Worm (Caenorhabditis elegans) whole organism, L3 larva: ENCODE measurements around the gene B0252.3.

Experiments
- R02D3.7 ChIP-seq: fragments of 150-350 bp; optimal IDR thresholded peaks from 2 replicates; lab custom pipeline; 2014; ENCODE audit warnings: missing biosample characterization, missing genetic modification characterization
- ZK546.5 ChIP-seq: sonication (generic microtip); optimal IDR thresholded peaks from 2 replicates; lab custom pipeline; 2017; ENCODE audit warnings: missing biosample characterization, missing genetic modification characterization
- aly-2 ChIP-seq: fragments of 150-350 bp; optimal IDR thresholded peaks from 2 replicates; lab custom pipeline; 2014; ENCODE audit warnings: missing biosample characterization, missing genetic modification characterization
- ceh-28 ChIP-seq: fragments of 150-350 bp; optimal IDR thresholded peaks from 2 replicates; lab custom pipeline; 2014; ENCODE audit warnings: missing biosample characterization, missing genetic modification reagents, missing genetic modification characterization
- ceh-9 ChIP-seq: sonication (generic microtip); optimal IDR thresholded peaks from 2 replicates; lab custom pipeline; 2018; ENCODE audit warnings: missing biosample characterization, missing genetic modification characterization
- daf-12 ChIP-seq: fragments of 150-350 bp; optimal IDR thresholded peaks from 2 replicates; lab custom pipeline; 2014; ENCODE audit warnings: missing biosample characterization, missing genetic modification reagents, missing genetic modification characterization
- egl-5 ChIP-seq: fragments of 150-350 bp; optimal IDR thresholded peaks from 2 replicates; lab custom pipeline; 2017; ENCODE audit warnings: missing biosample characterization, missing genetic modification reagents, missing genetic modification characterization, inconsistent platforms
- elt-2 ChIP-seq: sonication (generic microtip); optimal IDR thresholded peaks from 2 replicates; lab custom pipeline; 2016; ENCODE audit warnings: missing genetic modification reagents, mild to moderate bottlenecking, missing genetic modification characterization, missing compliant biosample characterization
- eor-1 ChIP-seq, 2 experiments: fragments of 150-350 bp; optimal IDR thresholded peaks; 2 replicates each; lab custom pipeline; 2014 to 2018; ENCODE audit warnings: missing biosample characterization in 2 of 2, missing genetic modification characterization in 2 of 2
- fkh-10 ChIP-seq: sonication (generic microtip); optimal IDR thresholded peaks from 2 replicates; lab custom pipeline; 2017; ENCODE audit warnings: missing biosample characterization, missing genetic modification reagents, missing genetic modification characterization
- hmg-11 ChIP-seq: sonication (generic microtip); optimal IDR thresholded peaks from 2 replicates; lab custom pipeline; 2016; ENCODE audit warnings: missing genetic modification characterization, missing compliant biosample characterization
- jun-1 ChIP-seq: fragments of 150-350 bp; optimal IDR thresholded peaks from 2 replicates; lab custom pipeline; 2014; ENCODE audit warnings: missing biosample characterization, missing genetic modification reagents, missing genetic modification characterization
- lin-15B ChIP-seq: fragments of 150-350 bp; optimal IDR thresholded peaks from 2 replicates; lab custom pipeline; 2014; ENCODE audit warnings: missing biosample characterization, missing genetic modification characterization
- lin-39 ChIP-seq: fragments of 150-350 bp; optimal IDR thresholded peaks from 2 replicates; lab custom pipeline; 2018; ENCODE audit warnings: missing biosample characterization, missing genetic modification reagents, missing genetic modification characterization
- mml-1 ChIP-seq: fragments of 150-350 bp; sonication (generic microtip); optimal IDR thresholded peaks from 3 replicates; lab custom pipeline; 2014; ENCODE audit warnings: missing biosample characterization, missing genetic modification characterization
- nfya-1 ChIP-seq: sonication (generic microtip); optimal IDR thresholded peaks from 2 replicates; lab custom pipeline; 2017; ENCODE audit warnings: missing genetic modification characterization, mild to moderate bottlenecking, missing compliant biosample characterization, antibody characterized with exemption, moderate library complexity; ENCODE audit not compliant: insufficient read depth
- nhr-11 ChIP-seq: fragments of 150-350 bp; optimal IDR thresholded peaks from 2 replicates; lab custom pipeline; 2014; ENCODE audit warnings: missing biosample characterization, missing genetic modification characterization
- nhr-12 ChIP-seq: fragments of 150-350 bp; optimal IDR thresholded peaks from 2 replicates; lab custom pipeline; 2014; ENCODE audit warnings: missing biosample characterization, missing genetic modification characterization
- nhr-23 ChIP-seq: fragments of 150-350 bp; optimal IDR thresholded peaks from 2 replicates; lab custom pipeline; 2014; ENCODE audit warnings: missing biosample characterization, missing genetic modification reagents, missing genetic modification characterization
- nhr-237 ChIP-seq: fragments of 150-350 bp; optimal IDR thresholded peaks from 2 replicates; lab custom pipeline; 2014; ENCODE audit warnings: missing biosample characterization, missing genetic modification characterization
- nhr-28 ChIP-seq: fragments of 150-350 bp; optimal IDR thresholded peaks from 2 replicates; lab custom pipeline; 2014; ENCODE audit warnings: missing biosample characterization, missing genetic modification characterization
- nhr-43 ChIP-seq: sonication (generic microtip); optimal IDR thresholded peaks from 2 replicates; lab custom pipeline; 2016; ENCODE audit warnings: mild to moderate bottlenecking, missing genetic modification characterization, missing compliant biosample characterization; ENCODE audit not compliant: poor library complexity, severe bottlenecking
- nhr-67 ChIP-seq: fragments of 150-350 bp; optimal IDR thresholded peaks from 2 replicates; lab custom pipeline; 2014; ENCODE audit warnings: missing biosample characterization, missing genetic modification characterization
- nhr-76 ChIP-seq: fragments of 150-350 bp; sonication (generic microtip); optimal IDR thresholded peaks from 5 replicates; lab custom pipeline; 2014; ENCODE audit warnings: missing biosample characterization, missing genetic modification characterization
- pha-4 ChIP-seq: fragments of 150-350 bp; optimal IDR thresholded peaks from 2 replicates; lab custom pipeline; 2014; ENCODE audit warnings: missing biosample characterization, missing genetic modification reagents, missing genetic modification characterization
- pqm-1 ChIP-seq: fragments of 150-350 bp; optimal IDR thresholded peaks from 2 replicates; lab custom pipeline; 2017; ENCODE audit warnings: missing biosample characterization, missing genetic modification characterization, inconsistent platforms
- tbx-2 ChIP-seq: sonication (generic microtip); optimal IDR thresholded peaks from 2 replicates; lab custom pipeline; 2016; ENCODE audit warnings: mild to moderate bottlenecking, missing genetic modification characterization, missing compliant biosample characterization
- unc-39 ChIP-seq: sonication (generic microtip); optimal IDR thresholded peaks from 4 replicates; lab custom pipeline; 2017; ENCODE audit warnings: missing biosample characterization, missing genetic modification characterization
- unc-62 ChIP-seq: fragments of 150-350 bp; sonication (generic microtip); optimal IDR thresholded peaks from 4 replicates; lab custom pipeline; 2014; ENCODE audit warnings: missing biosample characterization, missing genetic modification reagents, missing genetic modification characterization
- zag-1 ChIP-seq: fragments of 150-350 bp; optimal IDR thresholded peaks from 2 replicates; lab custom pipeline; 2014; ENCODE audit warnings: missing biosample characterization, missing genetic modification characterization
- ztf-4 ChIP-seq: fragments of 150-350 bp; optimal IDR thresholded peaks from 2 replicates; lab custom pipeline; 2014; ENCODE audit warnings: missing biosample characterization, missing genetic modification characterization

Gene B0252.3

DNA sequence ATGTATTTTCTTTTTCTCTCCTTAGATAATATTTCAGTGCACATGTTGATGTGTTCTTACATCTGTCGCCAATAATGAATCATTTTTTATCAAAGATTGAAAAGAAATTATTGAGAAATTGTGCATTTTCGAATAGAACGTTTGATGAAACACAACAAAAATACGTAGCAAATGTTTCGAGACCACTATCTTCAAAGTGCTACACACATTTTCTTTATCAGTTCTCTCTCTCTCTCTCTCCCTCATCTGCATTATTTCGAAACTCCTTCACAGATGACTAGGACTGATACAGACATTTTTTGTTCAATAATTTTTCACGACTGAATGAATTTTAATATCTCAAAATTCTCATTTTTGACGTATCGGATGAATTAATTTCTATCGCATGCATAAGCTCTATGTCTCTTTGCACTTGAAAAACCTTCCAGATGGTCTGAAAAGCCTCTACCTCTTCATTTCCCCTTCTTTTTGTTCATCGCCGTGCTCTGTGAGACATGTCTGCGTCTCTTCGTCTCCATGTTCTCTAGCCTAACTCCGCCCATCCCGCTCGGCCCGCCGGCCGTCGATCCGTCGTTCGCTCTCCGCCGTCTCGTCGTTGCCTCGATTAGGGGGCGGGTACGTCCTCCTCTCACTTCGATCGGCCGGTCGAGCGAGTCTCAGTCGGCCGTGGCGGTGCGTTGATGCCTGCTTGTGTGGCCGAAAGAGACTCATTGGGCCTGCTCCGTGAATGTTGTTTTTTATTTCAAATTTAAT is 35.9 kb upstream of the B0252.3 start:
- TF ChIP-seq hmg-11 (peak; percentile 49), eor-1 (tag; optimal IDR thresholded peaks at IDR 0.05; lab: Kevin White, UChicago) (no peak), pqm-1 (tag; lab: Kevin White, UChicago) (peak; percentile 11), lin-39 (tag; lab: Kevin White, UChicago) (peak; percentile 92), nhr-12 (no peak), fkh-10 (GFP tag; lab: Kevin White, UChicago) (no peak), nhr-28 (tag; lab: Kevin White, UChicago) (no peak), nfya-1 (tag; lab: Kevin White, UChicago) (peak; percentile 57), tbx-2 (tag; lab: Kevin White, UChicago) (no peak), elt-2 (peak; percentile 70)

DNA sequence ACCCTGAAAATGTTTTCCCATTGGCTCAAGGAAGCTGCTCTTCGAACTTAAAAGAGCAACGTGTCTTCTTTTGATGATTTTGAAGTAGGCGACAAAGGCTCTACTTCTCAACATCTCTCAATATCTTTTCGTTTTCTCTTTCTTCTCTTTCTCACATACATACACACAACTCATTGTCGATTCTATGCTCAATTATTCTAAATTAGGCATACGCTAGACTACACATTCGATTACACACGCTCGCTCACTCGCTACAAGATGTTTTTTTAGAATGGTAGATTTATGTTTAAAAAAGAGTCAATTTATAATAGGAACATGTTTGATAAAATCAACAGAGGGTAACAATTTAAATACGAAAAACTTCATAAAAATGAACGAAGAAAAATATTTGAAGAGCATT is 34.0 kb upstream of the B0252.3 start:
- TF ChIP-seq pqm-1 (tag; lab: Kevin White, UChicago): no peak
- peak; percentile 22 for TF ChIP-seq nhr-11 (tag; lab: Kevin White, UChicago)
- TF ChIP-seq, all 47 proteins: peak for 1

DNA sequence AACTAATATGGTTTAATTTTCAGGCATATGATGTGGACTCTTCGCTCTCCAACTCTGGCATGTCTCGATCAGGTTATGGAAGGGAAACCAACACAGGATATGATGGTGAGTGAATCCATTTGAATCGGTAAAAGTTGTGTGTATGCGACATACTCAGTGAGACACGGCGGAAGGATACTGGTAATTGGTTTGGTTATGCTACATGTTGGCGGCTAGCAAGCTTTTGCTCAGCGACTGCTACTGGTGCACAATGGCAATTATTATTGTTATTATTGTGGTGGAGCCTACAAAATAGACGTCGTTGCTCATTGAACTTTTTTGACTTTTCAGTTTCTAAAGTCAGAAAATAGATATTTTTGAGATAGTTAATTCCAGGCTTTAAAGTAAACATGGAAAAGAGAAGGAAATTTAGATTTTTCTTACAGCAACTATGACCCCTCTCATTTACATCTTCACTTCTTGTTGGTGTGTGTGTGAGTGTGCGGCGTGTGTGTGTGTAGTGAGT is 33.2 kb upstream of the B0252.3 start:
- peak; percentile 44 for TF ChIP-seq nhr-11 (tag; lab: Kevin White, UChicago)
- no peak for TF ChIP-seq ZK546.5 (tag; lab: Kevin White, UChicago)
- TF ChIP-seq egl-5 (tag; lab: Kevin White, UChicago): peak; percentile 42

DNA sequence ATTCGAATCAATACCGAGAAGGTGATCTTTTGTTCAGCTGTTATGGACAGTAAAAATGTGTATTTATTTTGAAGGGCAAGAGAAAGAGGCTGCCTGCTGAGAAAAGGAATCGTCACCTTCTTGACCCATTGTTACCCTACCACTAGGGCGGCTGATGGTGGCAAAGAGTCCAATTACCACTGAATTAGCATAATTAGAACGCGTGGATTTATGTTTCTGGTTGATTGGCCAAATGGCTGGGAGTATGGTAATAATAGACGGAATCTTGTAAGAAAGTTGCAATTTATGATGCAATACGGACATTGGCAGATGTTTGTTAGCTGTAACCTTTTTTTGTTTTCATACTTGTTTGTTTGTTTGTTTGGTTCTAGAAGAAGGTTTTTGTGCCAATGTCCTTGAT is 32.3 kb upstream of the B0252.3 start:
- TF ChIP-seq pha-4 (tag; lab: Kevin White, UChicago) (no peak), aly-2 (tag; lab: Kevin White, UChicago) (no peak), R02D3.7 (tag; lab: Kevin White, UChicago) (no peak), ztf-4 (tag; lab: Kevin White, UChicago) (no peak), nfya-1 (tag; lab: Kevin White, UChicago) (no peak), fkh-10 (GFP tag; lab: Kevin White, UChicago) (no peak), tbx-2 (tag; lab: Kevin White, UChicago) (no peak), nhr-12 (no peak), nhr-67 (no peak), jun-1 (no peak), pqm-1 (tag; lab: Kevin White, UChicago) (no peak), hmg-11 (no peak), lin-15B (no peak), ZK546.5 (tag; lab: Kevin White, UChicago) (no peak), nhr-76 (no peak), daf-12 (no peak), mml-1 (tag; lab: Kevin White, UChicago) (no peak), ceh-9 (no peak), lin-39 (tag; lab: Kevin White, UChicago) (no peak)

DNA sequence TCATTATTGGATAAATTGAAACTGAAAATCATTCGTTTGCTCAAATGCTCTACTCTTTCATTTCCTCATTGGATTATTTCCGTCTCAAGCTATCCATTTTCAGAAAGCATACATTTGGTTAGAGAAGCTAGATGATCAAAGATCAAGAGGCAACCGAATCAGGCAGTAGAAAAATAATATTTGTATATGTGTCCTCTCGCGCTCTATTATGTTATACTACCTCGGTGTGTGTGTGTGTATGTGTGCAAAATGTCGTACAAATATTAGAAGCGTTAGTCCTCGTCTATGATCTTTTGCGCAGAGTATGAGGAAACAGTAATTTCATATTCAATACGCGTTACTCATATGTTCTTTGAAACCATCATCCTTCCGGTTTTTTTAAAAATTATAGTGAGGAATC is 29.5 kb upstream of the B0252.3 start:
- TF ChIP-seq ceh-28 (tag; lab: Kevin White, UChicago): peak; percentile 2
- no peak for TF ChIP-seq unc-62 (GFP tag; lab: Kevin White, UChicago)
- TF ChIP-seq R02D3.7 (tag; lab: Kevin White, UChicago): no peak
- TF ChIP-seq zag-1 (tag; lab: Kevin White, UChicago): no peak
- peak; percentile 74 for TF ChIP-seq pha-4 (tag; lab: Kevin White, UChicago)
- no peak for TF ChIP-seq nhr-43 (tag; lab: Kevin White, UChicago)
- no peak for TF ChIP-seq unc-39
- no peak for TF ChIP-seq nhr-23
- TF ChIP-seq nhr-237: no peak
- no peak for TF ChIP-seq nfya-1 (tag; lab: Kevin White, UChicago)

DNA sequence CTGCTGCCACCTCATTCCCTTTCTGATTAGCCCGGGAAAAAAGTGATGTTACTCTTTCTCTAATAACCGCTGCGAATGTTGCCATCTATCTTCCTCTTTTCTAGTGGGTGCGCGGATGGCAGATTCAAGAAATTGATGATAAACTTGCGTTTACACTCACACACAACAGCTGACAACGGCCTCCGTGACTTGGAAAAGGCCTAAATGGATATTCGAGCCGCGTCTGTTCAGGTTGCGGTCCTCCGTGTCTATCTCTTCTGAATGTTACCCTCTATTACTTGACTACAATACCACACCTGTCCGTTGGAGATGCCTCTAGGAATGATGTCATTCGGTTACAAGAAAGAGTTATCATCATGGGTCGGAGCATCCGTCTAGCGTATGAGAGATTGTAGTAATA is 29.0 kb upstream of the B0252.3 start:
- TF ChIP-seq pqm-1 (tag; lab: Kevin White, UChicago) (peak; percentile 9), mml-1 (tag; lab: Kevin White, UChicago) (no peak)
